Worm (Caenorhabditis elegans) whole organism, dauer: ENCODE results near the gene vms-1.

Experiments
- unc-62 ChIP-seq: sonication (generic microtip); optimal IDR thresholded peaks from 2 replicates; lab custom pipeline; 2017; ENCODE audit warnings: missing biosample characterization, missing genetic modification reagents, missing genetic modification characterization

The vms-1 gene

ce11 chrIII:8088235-8088634, at the start of gene vms-1:
Gene vms-1, plus strand, starts transcription at chrIII:8088535.
- TF ChIP-seq unc-62, result no peak

- TF ChIP-seq unc-62, result no peak
These were observed 45.6 kb upstream of the vms-1 start, which contains the start of gene K12H4.6 for ce11 chrIII:8042775-8043174. Gene K12H4.6, minus strand, starts transcription at chrIII:8042875.

DNA sequence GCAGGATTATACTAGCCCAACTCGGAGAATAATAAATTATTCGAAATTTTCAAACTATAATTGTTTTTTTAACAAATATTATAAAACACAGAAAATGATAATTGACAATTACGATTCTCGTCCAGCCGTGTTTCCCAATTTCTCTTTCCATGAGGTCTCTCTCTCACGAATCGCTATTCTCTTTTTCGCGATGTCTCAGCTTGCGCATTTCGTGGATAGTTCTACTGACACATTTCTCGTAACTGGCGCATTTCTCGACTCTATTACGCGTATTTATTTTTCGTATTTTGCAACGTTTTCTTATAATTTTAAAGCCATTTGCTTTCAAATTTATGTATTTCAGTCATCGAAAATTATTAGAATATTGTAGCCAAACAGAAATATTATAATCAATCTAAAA, 44.6 kb upstream of the vms-1 start:
- TF ChIP-seq unc-62, result no peak

ce11 chrIII:8044187-8044586, 44.1 kb upstream of the vms-1 start, which contains the start of gene K12H4.5:
Gene K12H4.5, plus strand, starts transcription at chrIII:8044487.
- TF ChIP-seq unc-62, result no peak

- TF ChIP-seq unc-62, result no peak
These were observed 43.6 kb upstream of the vms-1 start, which contains the start of gene spcs-3 for ce11 chrIII:8044717-8045116. Gene spcs-3, plus strand, starts transcription at chrIII:8045017.

DNA sequence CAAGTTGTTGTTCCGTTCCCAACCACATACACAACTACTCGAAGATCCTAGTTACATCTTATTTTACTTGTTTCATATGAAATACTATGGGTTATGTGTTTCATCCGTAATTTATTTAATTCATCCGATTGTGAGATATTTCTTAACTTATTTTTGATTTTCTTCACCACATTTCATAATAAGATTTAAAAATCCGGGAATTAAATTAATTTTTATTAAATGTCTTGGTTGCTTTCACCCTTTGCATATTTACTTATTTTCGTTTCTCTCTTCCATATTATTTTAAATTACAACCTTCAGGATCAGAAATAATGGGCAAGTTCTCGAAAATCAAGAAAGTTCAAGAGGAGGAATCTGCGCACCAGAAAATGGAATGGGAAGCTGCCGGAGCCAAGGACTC, 42.6 kb upstream of the vms-1 start, which contains the start of gene K12H4.3:
TSS of gene K12H4.3 (plus strand) at position 301 of the 400 bp plus-strand sequence.
- TF ChIP-seq unc-62, result no peak

DNA sequence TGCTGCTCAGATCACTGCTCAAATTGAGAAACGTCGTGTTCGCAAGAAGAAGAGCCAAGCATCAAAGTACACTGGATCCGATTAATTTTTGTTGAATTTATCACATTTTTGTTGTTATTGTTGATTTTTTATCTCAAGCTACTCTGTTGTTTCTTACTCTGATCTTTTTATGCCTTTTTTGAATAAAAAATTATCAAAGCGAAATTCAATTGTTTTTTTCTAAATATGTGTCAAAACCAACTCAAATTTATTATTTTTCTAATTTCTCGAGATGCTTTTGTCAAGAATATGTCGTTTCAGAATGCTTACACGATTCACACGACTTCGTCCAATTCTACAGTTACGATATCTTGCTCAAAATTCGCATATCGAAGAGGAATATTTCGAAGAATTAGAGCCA, 40.9 kb upstream of the vms-1 start, which contains the start of gene K12H4.2:
TSS of gene K12H4.2 (plus strand) at position 301 of the 400 bp plus-strand sequence.
- no peak for TF ChIP-seq unc-62

DNA sequence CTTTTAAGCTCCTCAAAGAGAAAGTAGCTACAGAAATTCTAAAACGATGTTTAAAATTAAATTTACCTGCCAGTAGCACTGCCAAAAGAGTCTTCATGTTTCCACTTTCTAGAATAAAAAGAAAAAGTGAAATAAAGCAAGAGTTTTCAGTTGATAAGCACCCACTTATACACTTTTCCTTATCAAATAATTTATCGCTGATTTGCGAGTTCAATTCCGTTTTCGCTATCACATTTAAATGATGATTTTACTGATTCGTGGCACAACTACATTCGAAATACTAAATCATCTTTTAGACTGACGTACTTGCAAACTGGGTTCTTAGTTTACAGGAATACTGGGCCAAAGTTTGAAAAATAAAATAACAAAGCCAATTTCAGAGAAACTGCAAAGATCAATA, 37.4 kb upstream of the vms-1 start, which contains the start of gene K12H4.7:
TSS of gene K12H4.7 (minus strand) at position 138 of the 400 bp plus-strand sequence.
- no peak for TF ChIP-seq unc-62

- TF ChIP-seq unc-62, result no peak
These were observed 36.5 kb upstream of the vms-1 start for ce11 chrIII:8051838-8052237.

DNA sequence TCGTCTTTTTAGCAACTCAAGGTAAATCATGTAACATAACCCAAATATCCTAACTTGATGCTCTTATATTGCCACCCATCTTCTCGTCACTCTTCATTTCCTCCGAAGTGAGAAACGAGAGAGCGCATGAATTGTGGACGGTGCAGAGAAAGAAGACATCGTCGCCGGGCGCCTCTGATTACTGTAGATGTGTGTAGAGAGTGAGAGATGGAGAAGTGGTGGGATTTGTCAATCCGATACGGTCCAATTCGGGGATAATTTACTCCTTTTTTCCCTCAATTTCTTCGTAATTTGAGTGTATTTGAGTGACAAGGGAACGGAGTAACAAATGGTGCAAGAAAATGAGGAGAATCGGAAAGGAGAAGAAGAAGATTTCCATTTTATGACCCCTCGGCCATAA, 27.2 kb upstream of the vms-1 start:
- no peak for TF ChIP-seq unc-62

DNA sequence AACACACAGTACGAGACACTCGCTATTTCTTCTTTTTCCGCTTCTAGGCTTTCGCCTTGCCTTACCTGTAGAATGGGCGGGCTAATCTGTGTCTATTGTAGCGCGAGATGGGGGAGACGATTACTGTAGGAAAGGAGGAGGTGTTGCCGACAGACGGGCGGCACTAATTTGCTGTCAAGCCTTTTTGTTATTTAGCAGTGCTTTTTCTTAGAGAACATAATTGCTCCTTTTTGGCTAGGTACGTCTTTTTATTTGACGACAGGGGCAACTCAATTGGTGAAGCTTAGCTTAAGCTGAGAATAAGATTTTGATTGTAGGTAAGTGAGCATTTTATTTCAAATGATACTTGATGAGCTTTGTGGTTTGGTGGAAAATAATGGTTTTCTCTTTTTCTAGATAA, 24.7 kb upstream of the vms-1 start:
- TF ChIP-seq unc-62, result no peak

DNA sequence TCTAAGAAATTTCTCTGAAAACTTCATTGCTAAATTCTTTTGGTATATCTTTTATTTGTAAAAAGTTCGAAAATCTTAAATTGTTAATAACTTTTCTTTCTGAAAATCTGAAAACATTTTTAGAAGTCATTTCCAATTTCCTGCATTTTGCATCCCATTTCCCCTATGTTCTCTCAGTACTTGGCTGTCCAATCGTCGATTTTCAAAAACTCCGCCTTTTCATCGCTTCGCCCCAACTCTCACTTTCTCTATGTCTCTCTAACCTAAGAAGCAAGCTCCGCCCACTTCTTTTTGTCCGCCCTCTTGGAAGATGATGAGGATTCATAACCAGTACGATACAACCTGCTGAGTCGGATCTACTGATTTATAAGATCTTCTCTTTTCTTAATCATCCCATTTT, 23.2 kb upstream of the vms-1 start:
- no peak for TF ChIP-seq unc-62

ce11 chrIII:8066989-8067388, 21.3 kb upstream of the vms-1 start, which contains the start of gene pros-1:
Gene pros-1, plus strand, starts transcription at chrIII:8067289.
- no peak for TF ChIP-seq unc-62

DNA sequence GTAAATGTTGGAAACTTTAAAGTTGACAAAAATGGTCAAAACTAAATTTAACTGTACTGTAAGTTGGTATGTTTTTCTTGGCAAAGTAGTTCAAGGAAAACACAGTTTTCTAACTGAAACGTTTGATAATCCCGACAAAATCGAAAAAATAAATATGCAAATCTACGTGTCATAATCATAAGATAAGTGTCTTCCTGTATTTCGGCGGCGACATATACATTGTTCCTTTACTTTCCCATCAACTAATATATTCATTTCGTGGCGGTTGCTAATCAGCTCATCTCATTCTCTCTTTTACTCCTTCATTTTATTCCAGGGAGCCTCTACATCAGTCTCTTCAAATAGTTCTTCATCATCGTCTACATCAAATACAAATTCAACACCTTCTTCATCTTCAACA, 20.5 kb upstream of the vms-1 start:
- no peak for TF ChIP-seq unc-62

DNA sequence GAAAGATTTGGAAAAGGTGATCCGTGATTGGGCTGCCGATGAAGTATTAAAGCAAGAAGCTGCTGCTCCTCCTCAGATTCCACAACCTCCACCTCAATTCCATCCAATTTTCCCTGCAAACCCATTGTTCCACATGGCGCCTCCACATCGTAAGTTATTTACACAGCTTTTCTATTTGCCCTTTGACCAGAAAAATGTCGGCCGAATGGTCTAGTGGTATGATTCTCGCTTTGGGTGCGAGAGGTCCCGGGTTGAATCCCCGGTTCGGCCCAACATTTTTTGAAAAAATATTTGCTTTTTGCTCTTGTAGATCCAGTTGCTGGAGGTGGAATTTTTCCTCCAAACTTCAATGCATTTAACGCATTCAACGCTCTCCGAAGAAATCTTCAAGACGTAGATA, 19.1 kb upstream of the vms-1 start:
- no peak for TF ChIP-seq unc-62

- no peak for TF ChIP-seq unc-62
These were observed 11.2 kb upstream of the vms-1 start for ce11 chrIII:8077180-8077579.

DNA sequence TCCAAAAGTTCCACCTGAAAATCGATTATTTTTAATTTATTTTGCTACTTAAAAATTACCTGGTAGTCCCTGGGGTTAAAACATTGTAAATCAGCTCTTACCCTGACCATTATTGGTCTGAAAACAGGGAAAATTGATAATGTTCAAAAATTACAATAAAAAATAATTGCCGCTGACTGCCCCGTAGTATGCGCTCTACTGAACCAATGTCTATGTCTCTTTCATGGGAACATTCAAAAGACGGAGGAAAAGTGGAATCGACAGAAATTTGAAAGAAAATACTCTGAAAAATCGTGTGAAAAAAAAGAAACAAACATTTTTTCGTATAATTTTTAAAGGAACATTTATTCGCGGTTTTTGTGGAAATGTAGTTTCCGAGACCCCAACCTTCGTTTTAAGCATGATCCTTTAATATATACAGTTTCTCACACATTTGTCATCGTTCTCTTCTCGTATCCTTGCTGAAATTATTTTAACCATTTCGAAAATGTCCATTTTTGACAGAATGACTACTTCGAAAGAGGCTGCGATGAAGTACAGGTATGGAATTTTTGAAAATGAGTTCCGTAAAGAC, 8.1 kb upstream of the vms-1 start, which contains the start of the genes dcr-1 and apc-2:
TSS of gene dcr-1 (minus strand) at position 117 of the 574 bp plus-strand sequence.
TSS of gene apc-2 (plus strand) at position 465 of the 574 bp plus-strand sequence.
- TF ChIP-seq unc-62, result no peak

ce11 chrIII:8085355-8085754, 3.0 kb upstream of the vms-1 start, which contains the start of the genes K06H7.7 and grp-1:
Gene K06H7.7, minus strand, starts transcription at chrIII:8085475.
Gene grp-1, plus strand, starts transcription at chrIII:8085705.
- TF ChIP-seq unc-62, result no peak
